Worm (Caenorhabditis elegans): ENCODE results near the gene scl-9.

DNA sequence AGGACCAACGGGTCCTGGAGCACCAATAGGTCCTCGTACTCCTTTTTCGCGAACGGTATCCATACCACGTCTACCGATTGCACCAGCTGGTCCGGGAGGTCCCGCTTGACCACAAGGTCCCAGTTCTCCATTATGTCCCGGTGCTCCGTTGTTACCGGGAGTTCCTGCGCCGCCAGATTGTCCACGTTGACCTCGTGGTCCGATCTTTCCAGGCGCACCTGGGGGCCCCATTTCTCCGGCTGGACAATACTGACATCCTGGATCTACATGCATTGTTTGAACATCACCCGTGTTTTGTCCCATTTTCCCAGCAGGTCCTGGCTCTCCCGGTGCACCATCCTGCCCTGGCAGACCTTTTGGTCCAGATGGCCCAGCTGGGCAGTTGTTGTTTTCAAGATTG is 19.1 kb downstream of the scl-9 start:
- TF ChIP-seq ccch-3 (GFP tag; optimal IDR thresholded peaks at IDR 0.05) (no peak), F22D6.2 (tag; optimal IDR thresholded peaks at IDR 0.05) (no peak), sea-2 (GFP tag; IDR thresholded peaks at IDR 0.05) (no peak), ceh-100 (GFP tag; IDR thresholded peaks at IDR 0.05) (no peak), C06A6.2 (GFP tag; conservative IDR thresholded peaks at IDR 0.05) (no peak), lir-1 (GFP tag; conservative IDR thresholded peaks at IDR 0.05) (no peak), nfya-1 (tag; optimal IDR thresholded peaks at IDR 0.05; ENCODE audit: borderline replicate concordance, insufficient read depth) (no peak), lin-40 (tag; optimal IDR thresholded peaks at IDR 0.05) (no peak), rpc-1 (optimal IDR thresholded peaks at IDR 0.05) (no peak), rpc-1 (tag; optimal IDR thresholded peaks at IDR 0.05) (no peak), nfya-2 (GFP tag; IDR thresholded peaks at IDR 0.05) (no peak)

Measured in whole organism, young adult.